Fruit fly (Drosophila melanogaster) whole organism: ENCODE data around the gene CG43163.

Experiments used
- CG8478 ChIP-seq: fragments of >200 bp; optimal IDR thresholded peaks from 2 replicates; lab custom pipeline; 2018; ENCODE audit warnings: inconsistent platforms
- Dll ChIP-seq: fragments of >200 bp; optimal IDR thresholded peaks from 2 replicates; lab custom pipeline; 2017
- pan ChIP-seq: fragments of >200 bp; optimal IDR thresholded peaks from 2 replicates; lab custom pipeline; 2017
- psq ChIP-seq: fragments of >200 bp; optimal IDR thresholded peaks from 2 replicates; lab custom pipeline; 2017

dm6 chr3L:8441745-8442575, 65.0 kb downstream of the CG43163 start, which contains the start of gene Unr:
- TF ChIP-seq pan (lab: Kevin White, UChicago) = no peak
- peak; percentile 27 for TF ChIP-seq CG8478 (lab: Kevin White, UChicago)
- TF ChIP-seq psq (lab: Kevin White, UChicago) = no peak
- TF ChIP-seq Dll = no peak
